Fruit fly (Drosophila melanogaster) whole organism, embryonic: Measurements from ENCODE around the gene CG10638.

Experiments used
- Ada2b ChIP-seq: fragments of 200-800 bp; sonication (Bioruptor generic); IDR thresholded peaks from 2 replicates; pipeline ENCODE4 v1.3.6; 2022; ENCODE audit warnings: missing biosample characterization, missing genetic modification characterization
- Asciz ChIP-seq: fragments of 200-800 bp; sonication (Bioruptor generic); optimal IDR thresholded peaks from 2 replicates; lab custom pipeline; 2017; ENCODE audit warnings: missing biosample characterization, mild to moderate bottlenecking, missing genetic modification characterization, missing genetic modification reagents
- CG11560 ChIP-seq: fragments of 200-800 bp; sonication (Bioruptor generic); IDR thresholded peaks from 3 replicates; pipeline ENCODE4 v1.3.6; 2022; ENCODE audit warnings: missing biosample characterization, missing genetic modification characterization
- CG12236 ChIP-seq: fragments of 200-800 bp; sonication (Bioruptor generic); optimal IDR thresholded peaks from 2 replicates; lab custom pipeline; 2016; ENCODE audit warnings: missing biosample characterization, missing genetic modification characterization
- CG13296 ChIP-seq: fragments of 200-800 bp; sonication (Bioruptor generic); optimal IDR thresholded peaks from 3 replicates; lab custom pipeline; 2018; ENCODE audit warnings: missing biosample characterization, mild to moderate bottlenecking, missing genetic modification characterization
- CG13775 ChIP-seq: fragments of 200-800 bp; sonication (Bioruptor generic); optimal IDR thresholded peaks from 3 replicates; lab custom pipeline; 2017; ENCODE audit warnings: missing biosample characterization, mild to moderate bottlenecking, missing genetic modification characterization
- CG15514 ChIP-seq: fragments of 200-800 bp; sonication (Bioruptor generic); optimal IDR thresholded peaks from 3 replicates; lab custom pipeline; 2017; ENCODE audit warnings: missing biosample characterization, missing genetic modification characterization, mild to moderate bottlenecking, moderate library complexity, missing genetic modification reagents
- CG1603 ChIP-seq: fragments of 200-800 bp; sonication (Bioruptor generic); optimal IDR thresholded peaks from 2 replicates; lab custom pipeline; 2019; ENCODE audit warnings: missing biosample characterization, mild to moderate bottlenecking, missing genetic modification characterization, moderate library complexity
- CG18476 ChIP-seq: fragments of 200-800 bp; sonication (Bioruptor generic); optimal IDR thresholded peaks from 2 replicates; lab custom pipeline; 2016; ENCODE audit warnings: missing biosample characterization, mild to moderate bottlenecking, missing genetic modification characterization
- CG2116 ChIP-seq: fragments of 200-800 bp; sonication (Bioruptor generic); optimal IDR thresholded peaks from 3 replicates; lab custom pipeline; 2018; ENCODE audit warnings: missing biosample characterization, mild to moderate bottlenecking, missing genetic modification characterization
- CG2889 ChIP-seq: fragments of 200-800 bp; sonication (Bioruptor generic); IDR thresholded peaks from 3 replicates; pipeline ENCODE4 v1.3.6; 2022; ENCODE audit warnings: missing biosample characterization, missing genetic modification characterization
- CG3163 ChIP-seq: fragments of 200-800 bp; sonication (Bioruptor generic); optimal IDR thresholded peaks from 3 replicates; lab custom pipeline; 2016; ENCODE audit warnings: missing biosample characterization, missing genetic modification characterization
- CG3838 ChIP-seq: fragments of 200-800 bp; sonication (Bioruptor generic); optimal IDR thresholded peaks from 3 replicates; lab custom pipeline; 2016; ENCODE audit warnings: missing biosample characterization, missing genetic modification characterization
- CG7786 ChIP-seq: fragments of 200-800 bp; sonication (Bioruptor generic); optimal IDR thresholded peaks from 2 replicates; lab custom pipeline; 2016; ENCODE audit warnings: missing biosample characterization, missing genetic modification characterization
- CG7839 ChIP-seq: fragments of 200-800 bp; sonication (Bioruptor generic); optimal IDR thresholded peaks from 3 replicates; lab custom pipeline; 2018; ENCODE audit warnings: missing biosample characterization, mild to moderate bottlenecking, missing genetic modification characterization, moderate library complexity
- CG8290 ChIP-seq, 3 experiments: fragments of 200-800 bp; sonication (Bioruptor generic); optimal IDR thresholded peaks; 2 replicates each; lab custom pipeline; 2016 to 2019; ENCODE audit warnings: missing biosample characterization in 3 of 3, missing genetic modification characterization in 3 of 3, mild to moderate bottlenecking in 2 of 3, moderate library complexity in 1 of 3
- CG8924 ChIP-seq: fragments of 200-800 bp; optimal IDR thresholded peaks from 3 replicates; lab custom pipeline; 2019; ENCODE audit warnings: missing biosample characterization, mild to moderate bottlenecking, missing genetic modification characterization, moderate library complexity
- CG9932 ChIP-seq: fragments of 200-800 bp; sonication (Bioruptor generic); IDR thresholded peaks from 2 replicates; pipeline ENCODE4 v1.3.6; 2022; ENCODE audit warnings: missing biosample characterization, missing genetic modification characterization
- Dip2 ChIP-seq: fragments of 200-800 bp; sonication (Bioruptor generic); IDR thresholded peaks from 2 replicates; pipeline ENCODE4 v1.3.6; 2022; ENCODE audit warnings: missing biosample characterization, missing genetic modification characterization
- Dip3 ChIP-seq: fragments of 200-800 bp; sonication (Bioruptor generic); optimal IDR thresholded peaks from 3 replicates; lab custom pipeline; 2016; ENCODE audit warnings: missing biosample characterization, missing genetic modification characterization
- H15 ChIP-seq: fragments of 200-800 bp; sonication (Bioruptor generic); IDR thresholded peaks from 3 replicates; pipeline ENCODE4 v1.3.6; 2022; ENCODE audit warnings: missing biosample characterization, missing genetic modification characterization
- Hr51 ChIP-seq, 2 experiments: fragments of 200-800 bp; sonication (Bioruptor generic); optimal IDR thresholded peaks; 2 replicates in 1 of 2; 3 replicates in 1 of 2; lab custom pipeline; 2016 to 2018; ENCODE audit warnings: missing biosample characterization in 2 of 2, missing genetic modification characterization in 2 of 2, mild to moderate bottlenecking in 1 of 2, moderate library complexity in 1 of 2
- NC2α ChIP-seq: fragments of 200-800 bp; sonication (Bioruptor generic); optimal IDR thresholded peaks from 2 replicates; lab custom pipeline; 2016; ENCODE audit warnings: missing biosample characterization, missing genetic modification characterization
- Opbp ChIP-seq: fragments of 200-800 bp; sonication (Bioruptor generic); IDR thresholded peaks from 3 replicates; pipeline ENCODE4 v1.3.6; 2022; ENCODE audit warnings: missing biosample characterization, missing genetic modification characterization; ENCODE audit not compliant: partially characterized antibody
- Ptx1 ChIP-seq: fragments of 200-800 bp; sonication (Bioruptor generic); IDR thresholded peaks from 2 replicates; pipeline ENCODE4 v1.3.6; 2022; ENCODE audit warnings: missing biosample characterization, missing genetic modification characterization
- Side ChIP-seq: fragments of 200-800 bp; sonication (Bioruptor generic); optimal IDR thresholded peaks from 2 replicates; lab custom pipeline; 2016; ENCODE audit warnings: missing biosample characterization, missing genetic modification characterization
- Sox100B ChIP-seq: fragments of 200-800 bp; sonication (Bioruptor generic); optimal IDR thresholded peaks from 3 replicates; lab custom pipeline; 2018; ENCODE audit warnings: missing biosample characterization, mild to moderate bottlenecking, missing genetic modification characterization
- Stat92E ChIP-seq, 3 experiments: fragments of >200 bp in 2 of 3; fragments of 200-800 bp in 1 of 3; sonication (Bioruptor generic) in 1 of 3; optimal IDR thresholded peaks; 2 replicates each; lab custom pipeline; 2017 to 2019; ENCODE audit warnings: missing biosample characterization in 3 of 3, missing genetic modification characterization in 3 of 3, mild to moderate bottlenecking in 1 of 3, moderate library complexity in 1 of 3
- Taf1 ChIP-seq: fragments of 200-800 bp; sonication (Bioruptor generic); IDR thresholded peaks from 2 replicates; pipeline ENCODE4 v1.3.6; 2022; ENCODE audit warnings: missing biosample characterization, missing genetic modification characterization
- cg ChIP-seq: fragments of 200-800 bp; sonication (Bioruptor generic); optimal IDR thresholded peaks from 3 replicates; lab custom pipeline; 2019; ENCODE audit warnings: missing biosample characterization, mild to moderate bottlenecking, missing genetic modification characterization, moderate library complexity
- crc ChIP-seq: fragments of 200-800 bp; sonication (Bioruptor generic); optimal IDR thresholded peaks from 2 replicates; lab custom pipeline; 2016; ENCODE audit warnings: missing biosample characterization, missing genetic modification characterization
- cwo ChIP-seq: fragments of 200-800 bp; sonication (Bioruptor generic); optimal IDR thresholded peaks from 3 replicates; lab custom pipeline; 2017; ENCODE audit warnings: missing biosample characterization, missing genetic modification characterization, mild to moderate bottlenecking, moderate library complexity, missing genetic modification reagents
- dati ChIP-seq: fragments of 200-800 bp; sonication (Bioruptor generic); IDR thresholded peaks from 2 replicates; pipeline ENCODE4 v1.3.6; 2022; ENCODE audit warnings: missing biosample characterization, missing genetic modification characterization
- dysf ChIP-seq: fragments of 200-800 bp; sonication (Bioruptor generic); IDR thresholded peaks from 3 replicates; pipeline ENCODE4 v1.3.6; 2022; ENCODE audit warnings: missing biosample characterization, missing genetic modification characterization
- h ChIP-seq: fragments of >200 bp; optimal IDR thresholded peaks from 2 replicates; lab custom pipeline; 2017
- hb ChIP-seq: fragments of 200-800 bp; sonication (Bioruptor generic); IDR thresholded peaks from 3 replicates; pipeline ENCODE4 v1.3.6; 2022; ENCODE audit warnings: missing biosample characterization, missing genetic modification characterization; ENCODE audit not compliant: partially characterized antibody
- her ChIP-seq: fragments of 200-800 bp; sonication (Bioruptor generic); optimal IDR thresholded peaks from 2 replicates; lab custom pipeline; 2016; ENCODE audit warnings: missing biosample characterization, missing genetic modification characterization
- hkb ChIP-seq, 2 experiments: fragments of 200-800 bp in 1 of 2; fragments of >200 bp in 1 of 2; sonication (Bioruptor generic) in 1 of 2; IDR thresholded peaks in 1 of 2; optimal IDR thresholded peaks in 1 of 2; 2 replicates each; pipeline versions ENCODE4 v1.3.6 to Lab custom; 2017 to 2022; ENCODE audit warnings: missing biosample characterization in 1 of 2, missing genetic modification characterization in 1 of 2
- insv ChIP-seq, 2 experiments: fragments of 200-800 bp; sonication (Bioruptor generic); optimal IDR thresholded peaks; 3 replicates each; lab custom pipeline; 2016 to 2018; ENCODE audit warnings: missing biosample characterization in 2 of 2, missing genetic modification characterization in 2 of 2
- kah ChIP-seq: fragments of 200-800 bp; sonication (Bioruptor generic); optimal IDR thresholded peaks from 2 replicates; lab custom pipeline; 2018; ENCODE audit warnings: missing biosample characterization, mild to moderate bottlenecking, missing genetic modification characterization
- kay ChIP-seq: fragments of 200-800 bp; sonication (Bioruptor generic); optimal IDR thresholded peaks from 2 replicates; lab custom pipeline; 2016; ENCODE audit warnings: missing biosample characterization, missing genetic modification characterization
- nmo ChIP-seq: fragments of 200-800 bp; sonication (Bioruptor generic); optimal IDR thresholded peaks from 2 replicates; lab custom pipeline; 2018; ENCODE audit warnings: missing biosample characterization, mild to moderate bottlenecking, missing genetic modification characterization, moderate library complexity
- row ChIP-seq: fragments of 200-800 bp; sonication (Bioruptor generic); IDR thresholded peaks from 3 replicates; pipeline ENCODE4 v1.3.6; 2022; ENCODE audit warnings: missing biosample characterization, missing genetic modification characterization
- schlank ChIP-seq: fragments of 200-800 bp; sonication (Bioruptor generic); optimal IDR thresholded peaks from 2 replicates; lab custom pipeline; 2018; ENCODE audit warnings: missing biosample characterization, mild to moderate bottlenecking, missing genetic modification characterization
- shn ChIP-seq: fragments of 200-800 bp; sonication (Bioruptor generic); optimal IDR thresholded peaks from 3 replicates; lab custom pipeline; 2016; ENCODE audit warnings: missing biosample characterization, missing genetic modification characterization
- slou ChIP-seq: fragments of 200-800 bp; sonication (Bioruptor generic); optimal IDR thresholded peaks from 3 replicates; lab custom pipeline; 2016; ENCODE audit warnings: missing biosample characterization, missing genetic modification characterization
- stc ChIP-seq: fragments of 200-800 bp; sonication (Bioruptor generic); IDR thresholded peaks from 2 replicates; pipeline ENCODE4 v1.3.6; 2022; ENCODE audit warnings: missing biosample characterization, missing genetic modification characterization
- unpg ChIP-seq: fragments of 200-800 bp; sonication (Bioruptor generic); optimal IDR thresholded peaks from 3 replicates; lab custom pipeline; 2018; ENCODE audit warnings: missing biosample characterization, mild to moderate bottlenecking, missing genetic modification characterization, moderate library complexity
- z ChIP-seq: fragments of 200-800 bp; sonication (Bioruptor generic); IDR thresholded peaks from 3 replicates; pipeline ENCODE4 v1.3.6; 2022; ENCODE audit warnings: missing biosample characterization, missing genetic modification characterization

CG10638 gene

DNA sequence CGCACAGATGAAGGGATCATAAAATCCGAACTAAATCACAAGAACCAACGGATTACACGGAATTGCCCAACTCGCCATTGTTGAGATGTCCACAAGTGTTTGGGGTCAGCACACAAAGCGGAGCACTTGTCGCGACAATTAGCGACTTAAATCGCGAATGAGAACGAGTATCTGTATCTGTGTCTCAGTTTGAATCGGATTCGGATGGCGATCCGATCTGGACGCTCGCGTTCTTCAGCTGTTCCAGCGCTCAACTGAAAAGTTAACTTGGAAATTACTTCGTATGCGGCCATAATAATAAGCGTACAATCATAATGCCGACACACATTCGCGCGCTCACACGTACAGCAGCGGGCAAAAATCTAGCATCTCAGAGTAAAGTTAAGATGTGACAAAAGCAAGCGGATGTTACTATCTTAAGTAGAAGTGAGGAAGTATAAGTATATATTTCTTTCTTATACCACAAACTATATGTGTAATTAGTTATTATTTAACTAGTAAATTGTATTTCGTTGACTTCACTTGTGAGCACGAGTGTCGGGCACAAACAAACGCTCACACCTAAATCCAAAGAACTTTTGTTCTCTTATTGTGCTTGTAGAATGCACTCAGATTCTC lies 10.6 kb downstream of the CG10638 start, which contains the start of gene CG10660 (continued):
- TF ChIP-seq Side = peak; percentile 67
- peak; percentile 73 for TF ChIP-seq z (GFP tag; lab: Robert Waterston, UW)
- TF ChIP-seq Taf1 (GFP tag; lab: Robert Waterston, UW) = peak; percentile 45; the same call in 1 of the 2 replicates
- no peak for TF ChIP-seq slou
- TF ChIP-seq shn (GFP tag; lab: Kevin White, UChicago) = peak; percentile 22
- peak; percentile 64 for TF ChIP-seq schlank
- peak; percentile 93 for TF ChIP-seq row (GFP tag; lab: Robert Waterston, UW)
- peak; percentile 93 for TF ChIP-seq CG8924 (tag; lab: Kevin White, UChicago)
- TF ChIP-seq CG3838 (GFP tag; lab: Kevin White, UChicago) = peak; percentile 57
- TF ChIP-seq NC2α = peak; percentile 22
- peak; percentile 89 for TF ChIP-seq dysf
- TF ChIP-seq hb = no peak
- no peak for TF ChIP-seq insv (GFP tag; optimal IDR thresholded peaks at IDR 0.05; lab: Kevin White, UChicago)
- peak; percentile 91 for TF ChIP-seq Asciz (GFP tag; lab: Kevin White, UChicago)
- peak; percentile 21 for TF ChIP-seq crc (GFP tag; lab: Kevin White, UChicago)
- TF ChIP-seq her (GFP tag; lab: Kevin White, UChicago) = peak; percentile 41
- TF ChIP-seq Stat92E (GFP tag; optimal IDR thresholded peaks at IDR 0.05; lab: Kevin White, UChicago) = peak in 1 of 3 experiments; percentile 52
- peak; percentile 94 for TF ChIP-seq CG7839 (tag; lab: Kevin White, UChicago)
- TF ChIP-seq Sox100B = peak; percentile 84
- no peak for TF ChIP-seq hkb (optimal IDR thresholded peaks at IDR 0.05; lab: Kevin White, UChicago)
- peak; percentile 95 for TF ChIP-seq hkb (GFP tag; IDR thresholded peaks at IDR 0.05; lab: Robert Waterston, UW)
- TF ChIP-seq Dip3 (GFP tag; lab: Kevin White, UChicago) = peak; percentile 69
- no peak for TF ChIP-seq Dip2
- no peak for TF ChIP-seq CG8290 (GFP tag; optimal IDR thresholded peaks at IDR 0.05; lab: Kevin White, UChicago)
- TF ChIP-seq CG8290 (tag; optimal IDR thresholded peaks at IDR 0.05; lab: Kevin White, UChicago) = peak in 1 of 2 experiments; percentile 91
- TF ChIP-seq CG18476 (GFP tag; lab: Kevin White, UChicago) = peak; percentile 87
- TF ChIP-seq kah = peak; percentile 66
- TF ChIP-seq CG13775 = peak; percentile 76
- TF ChIP-seq Ptx1 (GFP tag; lab: Robert Waterston, UW) = peak; percentile 88
- no peak for TF ChIP-seq Opbp (GFP tag; lab: Robert Waterston, UW)
- peak; percentile 71 to 94 for TF ChIP-seq Hr51 (GFP tag; optimal IDR thresholded peaks at IDR 0.05; lab: Kevin White, UChicago)
- TF ChIP-seq dati (GFP tag; lab: Robert Waterston, UW) = peak; percentile 50; the same call in 1 of the 2 replicates
- TF ChIP-seq Ada2b (GFP tag; lab: Robert Waterston, UW) = peak; percentile 88
- peak; percentile 90 for TF ChIP-seq stc
- peak; percentile 11 for TF ChIP-seq cg
- peak; percentile 40 for TF ChIP-seq CG7786 (GFP tag; lab: Kevin White, UChicago)
- peak; percentile 68 for TF ChIP-seq CG9932 (GFP tag; lab: Robert Waterston, UW)
- peak; percentile 46 for TF ChIP-seq CG12236 (GFP tag; lab: Kevin White, UChicago)
- peak; percentile 84 for TF ChIP-seq H15
- TF ChIP-seq nmo (GFP tag; lab: Kevin White, UChicago) = peak; percentile 91
- TF ChIP-seq CG15514 = peak; percentile 49
- peak; percentile 52 for TF ChIP-seq CG13296 (GFP tag; lab: Kevin White, UChicago)
- TF ChIP-seq CG2116 = peak; percentile 54
- peak; percentile 96 for TF ChIP-seq CG1603 (tag; lab: Kevin White, UChicago)
- peak; percentile 67 for TF ChIP-seq kay (GFP tag; lab: Kevin White, UChicago)
- TF ChIP-seq cwo = peak; percentile 75
- 0 out of 3 replicates have a peak, but pooled peaks have one; percentile 43 for TF ChIP-seq CG11560 (tag; lab: Robert Waterston, UW)
- peak; percentile 83 for TF ChIP-seq CG2889
- TF ChIP-seq unpg = peak; percentile 94
- peak; percentile 12 for TF ChIP-seq CG3163 (GFP tag; lab: Kevin White, UChicago)
- no peak for TF ChIP-seq h (lab: Kevin White, UChicago)
